Worm (Caenorhabditis elegans): ENCODE measurements around the gene frpr-9.

Gene frpr-9

ce11 chrV:10961448-10961870 lies 30.4 kb upstream of the frpr-9 start (continued):
- no peak for TF ChIP-seq nhr-11 (tag; optimal IDR thresholded peaks at IDR 0.05)
- 0 out of 2 replicates have a peak, but pooled peaks have one; percentile 37 for TF ChIP-seq mab-9 (GFP tag; IDR thresholded peaks at IDR 0.05)
- peak; percentile 9 for TF ChIP-seq nhr-90 (tag; optimal IDR thresholded peaks at IDR 0.05; ENCODE audit: poor library complexity)
- TF ChIP-seq nhr-84 (tag; optimal IDR thresholded peaks at IDR 0.05), result no peak
- TF ChIP-seq nhr-19 (GFP tag; conservative IDR thresholded peaks at IDR 0.05), result peak; percentile 99
- no peak for TF ChIP-seq ceh-63 (GFP tag; optimal IDR thresholded peaks at IDR 0.05)
- no peak for TF ChIP-seq nhr-76 (tag; optimal IDR thresholded peaks at IDR 0.05)
- TF ChIP-seq ceh-90 (tag; optimal IDR thresholded peaks at IDR 0.05), result no peak
- TF ChIP-seq F16B12.6 (tag; optimal IDR thresholded peaks at IDR 0.05), result no peak
- TF ChIP-seq xbp-1 (tag; optimal IDR thresholded peaks at IDR 0.05), result peak; percentile 77
- TF ChIP-seq efl-3 (GFP tag; optimal IDR thresholded peaks at IDR 0.05), result no peak
- TF ChIP-seq nhr-71 (tag; optimal IDR thresholded peaks at IDR 0.05), result peak; percentile 92
- TF ChIP-seq elt-2 (tag; optimal IDR thresholded peaks at IDR 0.05), result no peak
- no peak for TF ChIP-seq pax-3 (tag; optimal IDR thresholded peaks at IDR 0.05)
- no peak for TF ChIP-seq nhr-28 (tag; optimal IDR thresholded peaks at IDR 0.05)
- peak; percentile 77 for TF ChIP-seq swsn-7 (tag; optimal IDR thresholded peaks at IDR 0.05)
- peak; percentile 69 for TF ChIP-seq nhr-20 (tag; optimal IDR thresholded peaks at IDR 0.05)
- peak in 1 of 2 experiments; percentile 44 for TF ChIP-seq egl-27 (tag; optimal IDR thresholded peaks at IDR 0.05)
- TF ChIP-seq C04F5.9 (tag; optimal IDR thresholded peaks at IDR 0.05), result no peak
- no peak for TF ChIP-seq mep-1 (tag; optimal IDR thresholded peaks at IDR 0.05)
- TF ChIP-seq ets-5 (GFP tag; IDR thresholded peaks at IDR 0.05), result no peak
- TF ChIP-seq unc-130 (tag; optimal IDR thresholded peaks at IDR 0.05), result no peak
- peak; percentile 5 for TF ChIP-seq sup-37 (GFP tag; optimal IDR thresholded peaks at IDR 0.05)
- TF ChIP-seq pqm-1 (tag; optimal IDR thresholded peaks at IDR 0.05), result no peak
- peak; percentile 73 for TF ChIP-seq blmp-1 (tag; optimal IDR thresholded peaks at IDR 0.05)
- TF ChIP-seq fkh-10 (GFP tag; optimal IDR thresholded peaks at IDR 0.05), result peak; percentile 63
- TF ChIP-seq fkh-4 (tag; optimal IDR thresholded peaks at IDR 0.05; ENCODE audit: borderline replicate concordance), result peak; percentile 68
- TF ChIP-seq hlh-4 (tag; optimal IDR thresholded peaks at IDR 0.05), result no peak
- no peak for TF ChIP-seq lin-15B (tag; optimal IDR thresholded peaks at IDR 0.05)
- TF ChIP-seq irx-1 (tag; optimal IDR thresholded peaks at IDR 0.05), result peak; percentile 72
- TF ChIP-seq fos-1 (tag; optimal IDR thresholded peaks at IDR 0.05), result no peak
- TF ChIP-seq tlp-1 (tag; optimal IDR thresholded peaks at IDR 0.05), result no peak

- TF ChIP-seq elt-2 (tag; optimal IDR thresholded peaks at IDR 0.05) (peak; percentile 92), jun-1 (tag; optimal IDR thresholded peaks at IDR 0.05) (peak; percentile 91), tlp-1 (tag; optimal IDR thresholded peaks at IDR 0.05) (no peak), fkh-4 (tag; optimal IDR thresholded peaks at IDR 0.05; ENCODE audit: borderline replicate concordance) (peak; percentile 67), lin-15B (tag; optimal IDR thresholded peaks at IDR 0.05) (peak; percentile 92), fkh-10 (GFP tag; optimal IDR thresholded peaks at IDR 0.05) (peak; percentile 80), dpl-1 (GFP tag; optimal IDR thresholded peaks at IDR 0.05) (peak; percentile 95 to 96 (median 95)), tbx-2 (tag; optimal IDR thresholded peaks at IDR 0.05) (peak; percentile 97), lin-35 (GFP tag; optimal IDR thresholded peaks at IDR 0.05) (peak; percentile 97 to 99), nhr-90 (tag; optimal IDR thresholded peaks at IDR 0.05; ENCODE audit: poor library complexity) (peak; percentile 96), mab-9 (GFP tag; IDR thresholded peaks at IDR 0.05) (peak; percentile 86), pag-3 (tag; optimal IDR thresholded peaks at IDR 0.05; ENCODE audit: borderline replicate concordance, insufficient read depth) (no peak), egl-13 (tag; optimal IDR thresholded peaks at IDR 0.05) (peak; percentile 95), alr-1 (tag; optimal IDR thresholded peaks at IDR 0.05; ENCODE audit: borderline replicate concordance) (no peak), unc-86 (tag; optimal IDR thresholded peaks at IDR 0.05) (peak; percentile 91), lin-39 (tag; optimal IDR thresholded peaks at IDR 0.05) (peak; percentile 82), hlh-17 (GFP tag; optimal IDR thresholded peaks at IDR 0.05; ENCODE audit: borderline replicate concordance) (no peak), nhr-76 (tag; optimal IDR thresholded peaks at IDR 0.05) (peak; percentile 15), ceh-88 (GFP tag; IDR thresholded peaks at IDR 0.05) (peak; percentile 85), efl-3 (GFP tag; optimal IDR thresholded peaks at IDR 0.05) (no peak), mep-1 (tag; optimal IDR thresholded peaks at IDR 0.05) (peak; percentile 98), hpl-2 (GFP tag; optimal IDR thresholded peaks at IDR 0.05) (peak; percentile 89), ceh-63 (GFP tag; optimal IDR thresholded peaks at IDR 0.05) (no peak), fos-1 (tag; optimal IDR thresholded peaks at IDR 0.05) (peak; percentile 93), lin-13 (GFP tag; optimal IDR thresholded peaks at IDR 0.05) (peak; percentile 95), mdl-1 (tag; optimal IDR thresholded peaks at IDR 0.05) (peak in 1 of 2 experiments; percentile 93), unc-30 (tag; optimal IDR thresholded peaks at IDR 0.05) (no peak), hlh-4 (tag; optimal IDR thresholded peaks at IDR 0.05) (no peak), sox-4 (tag; optimal IDR thresholded peaks at IDR 0.05) (peak; percentile 86), nhr-77 (tag; optimal IDR thresholded peaks at IDR 0.05) (peak; percentile 96), ets-5 (GFP tag; IDR thresholded peaks at IDR 0.05) (no peak), rnt-1 (tag; optimal IDR thresholded peaks at IDR 0.05) (peak; percentile 96)
These were observed 26.4 kb upstream of the frpr-9 start, which contains the start of the genes ctf-4 and eef-1G for ce11 chrV:10965501-10965900. Gene ctf-4, minus strand, starts transcription at chrV:10965539. Gene eef-1G, plus strand, starts transcription at chrV:10965719.

Data from whole organism, L1 larva.